Fruit fly (Drosophila melanogaster): ENCODE measurements around the gene Gyc76C.

Gene Gyc76C

dm6 chr3L:19790929-19791687 lies 2.3 kb downstream of the Gyc76C start (continued):
- TF ChIP-seq CG2116 (GFP tag; optimal IDR thresholded peaks at IDR 0.05), result peak; percentile 14
- TF ChIP-seq CG3163 (GFP tag; optimal IDR thresholded peaks at IDR 0.05), result peak; percentile 16
- TF ChIP-seq nerfin-1 (tag; optimal IDR thresholded peaks at IDR 0.05), result peak; percentile 7
- TF ChIP-seq CG4360 (GFP tag; IDR thresholded peaks at IDR 0.05), result 0 out of 2 replicates have a peak, but pooled peaks have one; percentile 22
- TF ChIP-seq C15 (GFP tag; IDR thresholded peaks at IDR 0.05), result no peak
- TF ChIP-seq mld (GFP tag; IDR thresholded peaks at IDR 0.05; ENCODE audit: partially characterized antibody), result no peak
- no peak for TF ChIP-seq pita (GFP tag; optimal IDR thresholded peaks at IDR 0.05)
- TF ChIP-seq Taf1 (GFP tag; IDR thresholded peaks at IDR 0.05), result peak; percentile 47; the same call in 1 of the 2 replicates
- TF ChIP-seq exex (tag; optimal IDR thresholded peaks at IDR 0.05), result no peak
- TF ChIP-seq hkb (optimal IDR thresholded peaks at IDR 0.05), result no peak
- 0 out of 2 replicates have a peak, but pooled peaks have one; percentile 23 for TF ChIP-seq hkb (GFP tag; IDR thresholded peaks at IDR 0.05)
- TF ChIP-seq danr (GFP tag; IDR thresholded peaks at IDR 0.05), result 0 out of 2 replicates have a peak, but pooled peaks have one; percentile 11
- peak; percentile 9 for TF ChIP-seq CG12769 (tag; optimal IDR thresholded peaks at IDR 0.05)
- peak; percentile 14 to 69 for TF ChIP-seq Hr51 (GFP tag; optimal IDR thresholded peaks at IDR 0.05)
- no peak for TF ChIP-seq CG11560 (tag; IDR thresholded peaks at IDR 0.05)
- TF ChIP-seq lab (GFP tag; optimal IDR thresholded peaks at IDR 0.05), result peak; percentile 58
- TF ChIP-seq Nf-YA (GFP tag; IDR thresholded peaks at IDR 0.05), result no peak
- no peak for TF ChIP-seq Neu2 (GFP tag; optimal IDR thresholded peaks at IDR 0.05; ENCODE audit: borderline replicate concordance)
- TF ChIP-seq CG10462 (GFP tag; optimal IDR thresholded peaks at IDR 0.05), result peak; percentile 46
- TF ChIP-seq CG15601 (tag; optimal IDR thresholded peaks at IDR 0.05), result peak; percentile 34
- no peak for TF ChIP-seq inv (GFP tag; IDR thresholded peaks at IDR 0.05; ENCODE audit: partially characterized antibody)
- TF ChIP-seq CG4282 (GFP tag; optimal IDR thresholded peaks at IDR 0.05), result no peak
- TF ChIP-seq ewg (GFP tag; optimal IDR thresholded peaks at IDR 0.05), result peak; percentile 55
- TF ChIP-seq chm (GFP tag; IDR thresholded peaks at IDR 0.05), result no peak; the same call in 1 of the 2 replicates
- TF ChIP-seq E2f2 (GFP tag; IDR thresholded peaks at IDR 0.05), result peak; percentile 17
- peak; percentile 17 for TF ChIP-seq CG9876 (GFP tag; optimal IDR thresholded peaks at IDR 0.05)
- TF ChIP-seq eve (GFP tag; optimal IDR thresholded peaks at IDR 0.05), result peak in 1 of 2 experiments; percentile 88
- no peak for TF ChIP-seq jigr1 (GFP tag; IDR thresholded peaks at IDR 0.05)
- TF ChIP-seq GATAe (GFP tag; conservative IDR thresholded peaks at IDR 0.05), result no peak; the same call in 1 of the 2 replicates
- no peak for TF ChIP-seq luna (GFP tag; optimal IDR thresholded peaks at IDR 0.05)
- peak; percentile 43 for TF ChIP-seq Side (GFP tag; optimal IDR thresholded peaks at IDR 0.05)
- no peak for TF ChIP-seq Stat92E (GFP tag; optimal IDR thresholded peaks at IDR 0.05)
- peak; percentile 51 for TF ChIP-seq Antp (GFP tag; optimal IDR thresholded peaks at IDR 0.05)
- TF ChIP-seq amos (GFP tag; IDR thresholded peaks at IDR 0.05; ENCODE audit: partially characterized antibody), result no peak; the same call in 1 of the 2 replicates
- no peak for TF ChIP-seq CG6175 (GFP tag; IDR thresholded peaks at IDR 0.05)
- TF ChIP-seq wek (GFP tag; optimal IDR thresholded peaks at IDR 0.05), result peak; percentile 94
- TF ChIP-seq ato (GFP tag; IDR thresholded peaks at IDR 0.05; ENCODE audit: partially characterized antibody), result peak; percentile 45; the same call in 1 of the 2 replicates
- TF ChIP-seq ro (GFP tag; IDR thresholded peaks at IDR 0.05), result 0 out of 2 replicates have a peak, but pooled peaks have one; percentile 20
- TF ChIP-seq gce (GFP tag; IDR thresholded peaks at IDR 0.05), result no peak
- TF ChIP-seq bowl (GFP tag; IDR thresholded peaks at IDR 0.05), result no peak
- no peak for TF ChIP-seq CG31388 (GFP tag; optimal IDR thresholded peaks at IDR 0.05)
- TF ChIP-seq klu (GFP tag; IDR thresholded peaks at IDR 0.05), result peak; percentile 52; the same call in 1 of the 2 replicates
- peak; percentile 61 for TF ChIP-seq jumu (GFP tag; optimal IDR thresholded peaks at IDR 0.05)
- TF ChIP-seq CG11504 (tag; optimal IDR thresholded peaks at IDR 0.05), result peak; percentile 70
- TF ChIP-seq CG11247 (GFP tag; IDR thresholded peaks at IDR 0.05), result peak; percentile 24; the same call in 1 of the 2 replicates
- TF ChIP-seq Kr (GFP tag; optimal IDR thresholded peaks at IDR 0.05), result no peak
- TF ChIP-seq peb (GFP tag; IDR thresholded peaks at IDR 0.05), result no peak
- TF ChIP-seq Hr39 (optimal IDR thresholded peaks at IDR 0.05), result no peak
- no peak for TF ChIP-seq gsb (GFP tag; IDR thresholded peaks at IDR 0.05)
